Fruit fly (Drosophila melanogaster): ENCODE data around the gene Swt1.

The Swt1 gene

DNA sequence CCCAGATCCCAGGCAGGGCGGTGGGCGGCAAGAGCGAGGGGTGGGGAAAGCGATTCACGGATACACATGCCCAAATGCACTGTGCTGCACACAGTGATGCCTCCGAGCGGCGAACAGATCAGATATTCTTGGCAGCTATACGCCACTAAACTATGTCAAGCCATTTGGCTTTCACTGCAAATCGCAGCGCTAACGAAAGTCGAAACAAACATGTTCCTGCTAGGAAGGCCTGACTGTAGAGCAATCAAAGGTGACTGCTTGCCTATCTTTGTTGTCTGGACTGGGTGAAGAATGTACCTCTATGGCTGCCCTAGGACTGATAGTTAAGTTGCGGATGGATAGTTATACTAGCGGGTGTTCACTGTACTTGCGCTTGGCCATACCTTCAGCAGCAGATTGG is 45.8 kb upstream of the Swt1 start:
- TF ChIP-seq Eip78C (GFP tag) (peak; percentile 13), Gug (GFP tag; IDR thresholded peaks at IDR 0.05) (peak; percentile 32; the same call in 1 of the 2 replicates), CG1621 (tag; optimal IDR thresholded peaks at IDR 0.05) (no peak), Ets96B (tag; optimal IDR thresholded peaks at IDR 0.05) (no peak), Eip75B (GFP tag; optimal IDR thresholded peaks at IDR 0.05) (no peak), eg (GFP tag; IDR thresholded peaks at IDR 0.05) (peak; percentile 63; the same call in 2 of the 3 replicates), topi (GFP tag; optimal IDR thresholded peaks at IDR 0.05) (peak; percentile 17), fd85E (GFP tag; optimal IDR thresholded peaks at IDR 0.05) (no peak), net (GFP tag; optimal IDR thresholded peaks at IDR 0.05) (no peak), CG4318 (GFP tag; optimal IDR thresholded peaks at IDR 0.05) (no peak), Smox (GFP tag; optimal IDR thresholded peaks at IDR 0.05) (peak; percentile 15), CG8319 (GFP tag; optimal IDR thresholded peaks at IDR 0.05) (peak; percentile 5), CG10631 (GFP tag; optimal IDR thresholded peaks at IDR 0.05) (no peak), acj6 (GFP tag; optimal IDR thresholded peaks at IDR 0.05) (peak; percentile 25), pdm3 (GFP tag; optimal IDR thresholded peaks at IDR 0.05) (peak; percentile 42), Sox15 (GFP tag; optimal IDR thresholded peaks at IDR 0.05) (peak; percentile 25), Met (GFP tag; optimal IDR thresholded peaks at IDR 0.05) (peak; percentile 14), vri (GFP tag; optimal IDR thresholded peaks at IDR 0.05) (no peak), CG11902 (GFP tag; optimal IDR thresholded peaks at IDR 0.05) (peak; percentile 25), CG32006 (GFP tag; optimal IDR thresholded peaks at IDR 0.05) (peak; percentile 67), lz (GFP tag; optimal IDR thresholded peaks at IDR 0.05) (peak; percentile 37), achi (GFP tag; optimal IDR thresholded peaks at IDR 0.05) (peak; percentile 48), svp (GFP tag) (peak; percentile 40), CG34406 (GFP tag; optimal IDR thresholded peaks at IDR 0.05) (peak; percentile 16), Hr39 (GFP tag; optimal IDR thresholded peaks at IDR 0.05) (peak; percentile 61), Ets21C (GFP tag; optimal IDR thresholded peaks at IDR 0.05) (no peak), CG6792 (GFP tag; optimal IDR thresholded peaks at IDR 0.05) (peak; percentile 26), CG11294 (GFP tag; IDR thresholded peaks at IDR 0.05) (no peak; the same call in 1 of the 2 replicates), CG8632 (GFP tag; optimal IDR thresholded peaks at IDR 0.05) (no peak), cyc (GFP tag; optimal IDR thresholded peaks at IDR 0.05) (peak; percentile 46), esn (GFP tag; optimal IDR thresholded peaks at IDR 0.05) (peak; percentile 18), CG31627 (GFP tag; optimal IDR thresholded peaks at IDR 0.05) (peak; percentile 62), Hr4 (GFP tag; optimal IDR thresholded peaks at IDR 0.05) (peak; percentile 53), Sox102F (GFP tag; optimal IDR thresholded peaks at IDR 0.05) (peak; percentile 17), CG16779 (tag; optimal IDR thresholded peaks at IDR 0.05) (no peak), CG15336 (GFP tag; IDR thresholded peaks at IDR 0.05) (peak; percentile 65), CG8119 (GFP tag; IDR thresholded peaks at IDR 0.05) (peak; percentile 51; the same call in 2 of the 3 replicates), OdsH (GFP tag; optimal IDR thresholded peaks at IDR 0.05) (peak; percentile 43), salr (GFP tag; optimal IDR thresholded peaks at IDR 0.05) (peak in 1 of 2 experiments; percentile 0), spab (GFP tag; optimal IDR thresholded peaks at IDR 0.05) (no peak), dsx (GFP tag; optimal IDR thresholded peaks at IDR 0.05; ENCODE audit: poor library complexity, severe bottlenecking) (no peak)

DNA sequence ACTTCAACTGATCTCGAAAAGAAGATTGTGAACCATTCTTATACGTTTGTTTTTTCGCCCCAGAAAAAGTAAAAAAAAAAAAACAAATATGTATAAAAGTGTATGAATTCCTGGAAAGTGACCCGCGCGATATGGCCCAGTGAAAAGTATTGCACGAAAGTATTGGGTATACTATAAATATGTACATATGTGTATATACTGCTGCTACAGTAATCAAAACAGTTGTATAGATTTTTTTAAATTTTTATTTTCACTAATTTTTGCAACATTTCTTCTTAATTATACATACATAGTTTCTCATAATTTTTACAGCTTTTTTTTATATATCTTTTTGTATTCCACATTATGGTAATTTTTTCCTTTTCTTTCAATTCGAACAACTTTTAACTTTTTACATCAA is 39.9 kb upstream of the Swt1 start, which contains the start of gene CG43133:
TSS of gene CG43133 (minus strand) at position 11 of the 400 bp plus-strand sequence.
- no peak for TF ChIP-seq lz (GFP tag; optimal IDR thresholded peaks at IDR 0.05)
- peak; percentile 54 for TF ChIP-seq Eip78C (GFP tag)
- TF ChIP-seq Eip75B (GFP tag; optimal IDR thresholded peaks at IDR 0.05), result no peak
- TF ChIP-seq achi (GFP tag; optimal IDR thresholded peaks at IDR 0.05), result no peak
- TF ChIP-seq dac (GFP tag; optimal IDR thresholded peaks at IDR 0.05), result no peak
- no peak for TF ChIP-seq CG11762 (GFP tag; optimal IDR thresholded peaks at IDR 0.05; ENCODE audit: insufficient read depth)
- no peak for TF ChIP-seq CG34406 (GFP tag; optimal IDR thresholded peaks at IDR 0.05)
- peak; percentile 88 for TF ChIP-seq svp (GFP tag)
- TF ChIP-seq CG6854 (GFP tag; optimal IDR thresholded peaks at IDR 0.05), result no peak
